Worm (Caenorhabditis elegans) whole organism, late embryonic: ENCODE results near the gene C36E6.2.

Experiments used
- C08G9.2 ChIP-seq: sonication (generic microtip); optimal IDR thresholded peaks from 2 replicates; lab custom pipeline; 2016; ENCODE audit warnings: mild to moderate bottlenecking, missing genetic modification characterization, moderate library complexity, missing compliant biosample characterization
- F13H6.1 ChIP-seq: sonication (generic microtip); optimal IDR thresholded peaks from 2 replicates; lab custom pipeline; 2016; ENCODE audit warnings: missing genetic modification characterization, missing compliant biosample characterization
- K02D7.2 ChIP-seq: sonication (generic microtip); optimal IDR thresholded peaks from 2 replicates; lab custom pipeline; 2017; ENCODE audit warnings: mild to moderate bottlenecking, missing genetic modification characterization, missing compliant biosample characterization
- K09A11.1 ChIP-seq: sonication (generic microtip); optimal IDR thresholded peaks from 2 replicates; lab custom pipeline; 2017; ENCODE audit warnings: antibody characterized with exemption, mild to moderate bottlenecking, missing genetic modification characterization, missing compliant biosample characterization; ENCODE audit not compliant: insufficient read depth
- T23F11.4 ChIP-seq: fragments of 200-800 bp; sonication (Bioruptor generic); optimal IDR thresholded peaks from 2 replicates; lab custom pipeline; 2018; ENCODE audit warnings: mild to moderate bottlenecking, missing genetic modification characterization, missing compliant biosample characterization
- ahr-1 ChIP-seq: sonication (generic microtip); optimal IDR thresholded peaks from 2 replicates; lab custom pipeline; 2016; ENCODE audit warnings: missing genetic modification characterization, missing compliant biosample characterization
- ama-1 ChIP-seq: fragments of 150-350 bp; optimal IDR thresholded peaks from 2 replicates; lab custom pipeline; 2014
- ceh-14 ChIP-seq: sonication (generic microtip); optimal IDR thresholded peaks from 2 replicates; lab custom pipeline; 2016; ENCODE audit warnings: missing genotype, missing genetic modification characterization, missing compliant biosample characterization
- ceh-18 ChIP-seq: sonication (generic microtip); optimal IDR thresholded peaks from 2 replicates; lab custom pipeline; 2016; ENCODE audit warnings: missing genetic modification characterization, missing compliant biosample characterization
- ceh-2 ChIP-seq: sonication (generic microtip); optimal IDR thresholded peaks from 2 replicates; lab custom pipeline; 2016; ENCODE audit warnings: missing genotype, missing genetic modification characterization, missing compliant biosample characterization
- ceh-22 ChIP-seq: sonication (generic microtip); optimal IDR thresholded peaks from 2 replicates; lab custom pipeline; 2017; ENCODE audit warnings: missing biosample characterization, missing genetic modification characterization
- ceh-31 ChIP-seq: sonication (generic microtip); optimal IDR thresholded peaks from 2 replicates; lab custom pipeline; 2016; ENCODE audit warnings: missing genetic modification characterization, missing compliant biosample characterization
- ceh-34 ChIP-seq: sonication (generic microtip); optimal IDR thresholded peaks from 2 replicates; lab custom pipeline; 2016; ENCODE audit warnings: mild to moderate bottlenecking, missing genetic modification characterization, missing compliant biosample characterization
- ceh-45 ChIP-seq: fragments of 200-800 bp; sonication (Bioruptor generic); IDR thresholded peaks from 2 replicates; pipeline ENCODE4 v1.3.6; 2022; ENCODE audit warnings: missing genetic modification reagents, missing genetic modification characterization, missing compliant biosample characterization
- ceh-48 ChIP-seq: sonication (generic microtip); optimal IDR thresholded peaks from 2 replicates; lab custom pipeline; 2016; ENCODE audit warnings: missing genetic modification characterization, inconsistent platforms, missing compliant biosample characterization
- ceh-9 ChIP-seq: sonication (generic microtip); optimal IDR thresholded peaks from 2 replicates; lab custom pipeline; 2016; ENCODE audit warnings: mild to moderate bottlenecking, missing genetic modification characterization, inconsistent platforms, missing compliant biosample characterization
- che-1 ChIP-seq: sonication (generic microtip); optimal IDR thresholded peaks from 2 replicates; lab custom pipeline; 2016; ENCODE audit warnings: mild to moderate bottlenecking, missing genetic modification characterization, missing compliant biosample characterization
- dve-1 ChIP-seq: sonication (generic microtip); optimal IDR thresholded peaks from 2 replicates; lab custom pipeline; 2017; ENCODE audit warnings: antibody characterized with exemption, mild to moderate bottlenecking, missing genetic modification characterization, missing compliant biosample characterization
- elt-2 ChIP-seq: sonication (generic microtip); optimal IDR thresholded peaks from 2 replicates; lab custom pipeline; 2016; ENCODE audit warnings: missing genetic modification reagents, missing genetic modification characterization, missing compliant biosample characterization
- elt-4 ChIP-seq: sonication (generic microtip); optimal IDR thresholded peaks from 2 replicates; lab custom pipeline; 2016; ENCODE audit warnings: missing genetic modification characterization, missing compliant biosample characterization
- ets-4 ChIP-seq: sonication (generic microtip); optimal IDR thresholded peaks from 2 replicates; lab custom pipeline; 2016; ENCODE audit warnings: missing genetic modification characterization, missing compliant biosample characterization
- fax-1 ChIP-seq: sonication (generic microtip); optimal IDR thresholded peaks from 2 replicates; lab custom pipeline; 2016; ENCODE audit warnings: missing genotype, missing genetic modification characterization, missing compliant biosample characterization
- fkh-10 ChIP-seq: fragments of 150-350 bp; optimal IDR thresholded peaks from 2 replicates; lab custom pipeline; 2014; ENCODE audit warnings: missing biosample characterization, missing genetic modification reagents, missing genetic modification characterization
- hlh-6 ChIP-seq: sonication (generic microtip); optimal IDR thresholded peaks from 2 replicates; lab custom pipeline; 2016; ENCODE audit warnings: missing genotype, missing genetic modification characterization, missing compliant biosample characterization
- lim-6 ChIP-seq: sonication (generic microtip); optimal IDR thresholded peaks from 2 replicates; lab custom pipeline; 2016; ENCODE audit warnings: missing genetic modification characterization, missing compliant biosample characterization
- mec-3 ChIP-seq: sonication (generic microtip); optimal IDR thresholded peaks from 2 replicates; lab custom pipeline; 2016; ENCODE audit warnings: borderline replicate concordance, missing genetic modification characterization, missing compliant biosample characterization
- npax-4 ChIP-seq: sonication (generic microtip); optimal IDR thresholded peaks from 2 replicates; lab custom pipeline; 2016; ENCODE audit warnings: missing genetic modification characterization, missing compliant biosample characterization
- odd-2 ChIP-seq: sonication (generic microtip); optimal IDR thresholded peaks from 2 replicates; lab custom pipeline; 2017; ENCODE audit warnings: antibody characterized with exemption, mild to moderate bottlenecking, missing genetic modification characterization, missing compliant biosample characterization
- pha-2 ChIP-seq: sonication (generic microtip); optimal IDR thresholded peaks from 2 replicates; lab custom pipeline; 2017; ENCODE audit warnings: mild to moderate bottlenecking, missing genetic modification characterization, missing compliant biosample characterization
- pqm-1 ChIP-seq: sonication (generic microtip); optimal IDR thresholded peaks from 2 replicates; lab custom pipeline; 2016; ENCODE audit warnings: missing genetic modification characterization, missing compliant biosample characterization
- pros-1 ChIP-seq: fragments of 150-350 bp; optimal IDR thresholded peaks from 2 replicates; lab custom pipeline; 2014; ENCODE audit warnings: missing biosample characterization, missing genetic modification reagents, missing genetic modification characterization
- ref-2 ChIP-seq: sonication (generic microtip); optimal IDR thresholded peaks from 2 replicates; lab custom pipeline; 2016; ENCODE audit warnings: missing genetic modification characterization, missing compliant biosample characterization
- rnt-1 ChIP-seq: sonication (generic microtip); optimal IDR thresholded peaks from 2 replicates; lab custom pipeline; 2016; ENCODE audit warnings: missing genetic modification characterization, missing compliant biosample characterization
- sox-4 ChIP-seq: sonication (generic microtip); optimal IDR thresholded peaks from 2 replicates; lab custom pipeline; 2017; ENCODE audit warnings: mild to moderate bottlenecking, missing genetic modification characterization, inconsistent platforms, missing compliant biosample characterization
- unc-86 ChIP-seq: sonication (generic microtip); optimal IDR thresholded peaks from 2 replicates; lab custom pipeline; 2016; ENCODE audit warnings: missing genetic modification characterization, missing compliant biosample characterization

The C36E6.2 gene

DNA sequence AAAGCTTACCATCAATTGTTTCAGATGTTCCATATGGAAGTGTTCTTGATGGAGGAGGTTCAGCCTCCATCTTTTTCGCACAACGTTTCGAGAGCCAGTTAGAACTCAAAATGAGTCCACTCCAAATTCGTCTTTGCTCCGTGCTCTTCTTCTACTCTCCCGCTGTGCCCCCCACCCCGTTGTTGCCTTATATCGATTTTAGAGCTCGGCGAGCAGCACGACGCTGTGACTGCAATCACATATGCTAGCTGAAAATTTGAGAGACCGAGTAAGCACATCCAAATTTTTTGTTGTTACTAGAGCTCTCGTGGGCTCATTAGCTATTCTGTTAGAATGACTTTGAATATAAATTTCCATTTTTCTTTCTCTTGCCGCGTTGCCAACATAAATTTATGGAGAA lies 13.3 kb downstream of the C36E6.2 start, which contains the start of gene slc-17.1:
Gene slc-17.1 (minus strand): TSS at position 101 of the 400 bp plus-strand sequence.
- TF ChIP-seq fax-1 (tag; lab: Kevin White, UChicago) (no peak), ref-2 (tag; lab: Kevin White, UChicago) (peak; percentile 37), lim-6 (no peak), F13H6.1 (tag; lab: Kevin White, UChicago) (no peak), rnt-1 (tag; lab: Kevin White, UChicago) (no peak), ceh-14 (tag; lab: Kevin White, UChicago) (no peak), ceh-22 (tag; lab: Kevin White, UChicago) (no peak), ceh-48 (tag; lab: Kevin White, UChicago) (peak; percentile 84), ahr-1 (no peak), ceh-9 (tag; lab: Kevin White, UChicago) (no peak)

DNA sequence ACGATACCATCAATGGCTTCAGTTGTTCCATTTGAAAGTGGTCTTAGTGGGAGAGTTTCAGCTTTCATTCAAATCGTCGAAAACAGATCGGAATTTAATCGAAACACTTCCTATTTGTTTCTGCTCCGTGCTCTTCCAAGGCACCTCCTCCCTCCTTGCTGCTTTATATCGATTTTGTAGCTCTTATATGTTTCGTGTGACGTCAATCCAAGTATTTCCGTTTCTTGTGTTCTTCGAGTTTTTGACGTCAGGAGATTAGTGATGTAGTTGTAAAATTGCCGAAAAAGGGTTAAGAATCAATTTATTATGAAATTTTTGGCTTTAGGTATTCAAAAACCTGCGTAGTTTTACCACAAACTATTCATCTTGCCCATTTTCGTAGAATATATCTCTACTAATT lies 15.1 kb downstream of the C36E6.2 start, which contains the start of gene ZK54.3:
Gene ZK54.3 (minus strand): TSS at position 391 of the 400 bp plus-strand sequence.
- TF ChIP-seq elt-4 (tag; lab: Kevin White, UChicago) (no peak), ama-1 (lab: Kevin White, UChicago) (no peak), fax-1 (tag; lab: Kevin White, UChicago) (no peak), ceh-31 (tag; lab: Kevin White, UChicago) (no peak), ceh-48 (tag; lab: Kevin White, UChicago) (peak; percentile 53), ceh-9 (tag; lab: Kevin White, UChicago) (no peak), K02D7.2 (tag; lab: Kevin White, UChicago) (no peak)
- TF ChIP-seq, all 69 proteins: peak for 1

DNA sequence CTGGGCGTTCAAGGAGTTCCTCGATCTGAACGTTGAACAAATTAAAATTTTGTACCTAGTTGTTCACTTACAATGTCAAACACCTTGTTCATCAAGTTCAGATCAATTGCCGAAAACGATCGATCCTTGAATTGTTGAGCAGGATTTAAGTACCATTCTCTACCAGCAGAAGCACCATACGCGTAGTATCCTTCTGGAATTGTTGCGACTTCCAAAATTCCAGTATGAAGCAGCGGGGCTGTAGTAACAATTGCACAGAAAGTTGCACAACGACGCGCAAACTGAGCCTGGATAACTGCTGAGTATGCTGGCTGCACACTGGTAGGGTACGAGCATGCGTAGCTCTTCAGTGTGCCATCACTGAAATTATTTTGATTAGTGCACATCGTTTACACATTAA lies 17.0 kb downstream of the C36E6.2 start:
- TF ChIP-seq ama-1 (lab: Kevin White, UChicago) (no peak), dve-1 (tag; lab: Kevin White, UChicago) (no peak), ceh-2 (tag; lab: Kevin White, UChicago) (no peak), rnt-1 (tag; lab: Kevin White, UChicago) (no peak), ref-2 (tag; lab: Kevin White, UChicago) (no peak), pha-2 (no peak), K09A11.1 (tag; lab: Kevin White, UChicago) (no peak), sox-4 (tag; lab: Kevin White, UChicago) (no peak), elt-4 (tag; lab: Kevin White, UChicago) (no peak), unc-86 (tag; lab: Kevin White, UChicago) (no peak), fkh-10 (GFP tag; lab: Kevin White, UChicago) (no peak), mec-3 (tag; lab: Kevin White, UChicago) (no peak), ets-4 (no peak)

DNA sequence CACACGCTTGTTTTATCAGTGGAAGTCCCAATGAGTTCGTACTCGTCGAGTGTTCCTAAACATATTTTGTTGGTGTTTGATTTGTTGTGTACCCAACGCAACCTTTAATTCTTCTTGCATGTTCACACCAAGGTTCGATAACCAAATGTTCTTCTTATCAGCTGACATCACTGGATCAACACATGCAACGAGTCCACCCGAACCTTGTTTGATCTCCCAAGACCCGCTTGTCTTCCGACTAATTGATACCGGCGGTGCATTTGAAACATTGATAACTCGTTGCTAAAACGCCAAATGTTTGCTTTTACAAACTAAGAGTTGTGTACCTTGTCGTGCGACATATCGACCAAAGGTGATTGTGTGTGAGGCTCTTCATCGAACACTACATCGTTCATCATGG lies 20.2 kb downstream of the C36E6.2 start:
- TF ChIP-seq C08G9.2 (no peak), elt-4 (tag; lab: Kevin White, UChicago) (no peak), elt-2 (tag; lab: Kevin White, UChicago) (peak; percentile 73), odd-2 (tag; lab: Kevin White, UChicago) (no peak)

DNA sequence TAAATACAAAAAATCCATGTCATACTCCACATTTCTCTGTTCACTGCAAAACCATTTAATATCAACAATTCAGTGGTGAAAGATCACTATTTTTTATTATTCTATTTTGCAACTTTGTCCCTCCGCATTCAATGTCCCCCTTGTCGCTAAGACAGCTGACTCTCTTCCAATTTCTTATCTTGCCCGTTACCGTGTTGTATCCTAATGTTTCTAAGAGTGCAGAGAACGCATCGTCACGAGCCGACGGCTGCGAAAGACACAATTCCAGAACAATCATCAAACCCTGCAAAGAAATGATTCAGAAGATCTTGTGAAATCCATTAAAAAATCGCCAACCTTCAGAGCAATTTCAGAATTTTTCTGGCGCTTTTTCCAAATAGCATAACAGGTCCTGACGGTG lies 21.4 kb downstream of the C36E6.2 start:
- TF ChIP-seq pqm-1 (tag; lab: Kevin White, UChicago) (no peak), pros-1 (tag; lab: Kevin White, UChicago) (no peak), che-1 (tag; lab: Kevin White, UChicago) (no peak), sox-4 (tag; lab: Kevin White, UChicago) (no peak), T23F11.4 (GFP tag; lab: Kevin White, UChicago) (no peak), rnt-1 (tag; lab: Kevin White, UChicago) (no peak), ceh-48 (tag; lab: Kevin White, UChicago) (no peak), ceh-2 (tag; lab: Kevin White, UChicago) (no peak), ceh-45 (GFP tag; lab: Robert Waterston, UW) (no peak), lim-6 (no peak), npax-4 (tag; lab: Kevin White, UChicago) (no peak), ceh-31 (tag; lab: Kevin White, UChicago) (no peak), ceh-18 (tag; lab: Kevin White, UChicago) (no peak), ceh-34 (no peak), mec-3 (tag; lab: Kevin White, UChicago) (no peak), ceh-9 (tag; lab: Kevin White, UChicago) (no peak), hlh-6 (no peak)
